Worm (Caenorhabditis elegans): ENCODE results near the gene nlt-1.

DNA sequence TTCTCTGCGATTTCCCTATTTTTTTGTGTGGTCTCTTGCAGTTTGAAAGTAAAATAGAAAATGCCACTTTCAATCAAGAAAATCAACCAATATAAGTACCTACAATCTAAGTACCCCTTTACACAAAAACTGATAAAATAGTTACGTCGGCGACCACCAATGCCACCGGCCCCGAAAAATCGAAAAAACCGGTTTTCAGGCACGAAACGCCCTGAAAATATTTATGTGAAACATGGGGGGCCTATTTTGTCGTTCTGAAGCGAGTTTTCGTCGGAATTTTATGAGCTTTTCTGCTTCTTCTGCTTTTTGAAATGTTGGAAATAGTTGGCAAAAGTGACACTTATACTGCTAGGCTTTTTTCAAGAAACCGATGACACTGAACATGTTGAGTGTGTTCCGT is 12.3 kb downstream of the nlt-1 start:
- TF ChIP-seq him-1 (tag; optimal IDR thresholded peaks at IDR 0.05) (no peak), W03F9.2 (tag; optimal IDR thresholded peaks at IDR 0.05) (no peak)

Data from whole organism, L4/young adult.